Worm (Caenorhabditis elegans) whole organism, mixed stage, embryonic: Measurements from ENCODE around the gene zip-9.

Experiments used
- M03D4.4 ChIP-seq: sonication (generic microtip); optimal IDR thresholded peaks from 2 replicates; lab custom pipeline; 2017; ENCODE audit warnings: mild to moderate bottlenecking, missing genetic modification characterization, missing compliant biosample characterization
- blmp-1 ChIP-seq: fragments of 150-350 bp; optimal IDR thresholded peaks from 2 replicates; lab custom pipeline; 2014; ENCODE audit warnings: missing biosample characterization, missing genetic modification characterization
- ceh-39 ChIP-seq: fragments of 150-350 bp; optimal IDR thresholded peaks from 2 replicates; lab custom pipeline; 2014; ENCODE audit warnings: missing biosample characterization, missing genetic modification characterization
- ces-1 ChIP-seq: fragments of 150-350 bp; optimal IDR thresholded peaks from 2 replicates; lab custom pipeline; 2014; ENCODE audit warnings: missing biosample characterization, missing genetic modification reagents, missing genetic modification characterization
- elt-1 ChIP-seq: sonication (generic microtip); optimal IDR thresholded peaks from 2 replicates; lab custom pipeline; 2017; ENCODE audit warnings: missing genetic modification characterization, mild to moderate bottlenecking, missing compliant biosample characterization, antibody characterized with exemption, moderate library complexity, borderline replicate concordance; ENCODE audit not compliant: insufficient read depth
- elt-3 ChIP-seq: fragments of 150-350 bp; optimal IDR thresholded peaks from 2 replicates; lab custom pipeline; 2014; ENCODE audit warnings: missing biosample characterization, missing genetic modification characterization
- lin-13 ChIP-seq: fragments of 150-350 bp; optimal IDR thresholded peaks from 2 replicates; lab custom pipeline; 2014; ENCODE audit warnings: missing biosample characterization, missing genetic modification characterization
- lsy-2 ChIP-seq: fragments of 150-350 bp; optimal IDR thresholded peaks from 2 replicates; lab custom pipeline; 2014; ENCODE audit warnings: missing biosample characterization, missing genetic modification characterization
- nhr-12 ChIP-seq: fragments of 150-350 bp; optimal IDR thresholded peaks from 2 replicates; lab custom pipeline; 2014; ENCODE audit warnings: missing biosample characterization, missing genetic modification characterization
- pha-4 ChIP-seq: fragments of 150-350 bp; optimal IDR thresholded peaks from 2 replicates; lab custom pipeline; 2018; ENCODE audit warnings: missing biosample characterization, missing genetic modification reagents, missing genetic modification characterization
- sptf-1 ChIP-seq: sonication (generic microtip); optimal IDR thresholded peaks from 2 replicates; lab custom pipeline; 2017; ENCODE audit warnings: mild to moderate bottlenecking, missing genetic modification characterization, moderate library complexity, missing compliant biosample characterization
- unc-120 ChIP-seq: sonication (generic microtip); optimal IDR thresholded peaks from 2 replicates; lab custom pipeline; 2017; ENCODE audit warnings: missing genetic modification characterization, missing compliant biosample characterization; ENCODE audit not compliant: poor library complexity, severe bottlenecking
- unc-62 ChIP-seq: fragments of 150-350 bp; optimal IDR thresholded peaks from 2 replicates; lab custom pipeline; 2014; ENCODE audit warnings: missing biosample characterization, missing genetic modification reagents, missing genetic modification characterization

ce11 chrV:10944903-10945302 lies 2.6 kb downstream of the zip-9 start:
- TF ChIP-seq nhr-12 (tag; lab: Kevin White, UChicago) = no peak
- no peak for TF ChIP-seq pha-4 (tag; lab: Kevin White, UChicago)
- no peak for TF ChIP-seq unc-62 (GFP tag; lab: Kevin White, UChicago)
- peak; percentile 28 for TF ChIP-seq ces-1 (GFP tag; lab: Kevin White, UChicago)
- no peak for TF ChIP-seq elt-3 (tag; lab: Kevin White, UChicago)
- TF ChIP-seq sptf-1 (tag; lab: Kevin White, UChicago) = no peak
- TF ChIP-seq lsy-2 (tag; lab: Kevin White, UChicago) = no peak
- no peak for TF ChIP-seq blmp-1 (tag; lab: Kevin White, UChicago)
- no peak for TF ChIP-seq unc-120 (tag; lab: Kevin White, UChicago)
- no peak for TF ChIP-seq ceh-39 (tag; lab: Kevin White, UChicago)
- no peak for TF ChIP-seq M03D4.4 (tag; lab: Kevin White, UChicago)
- TF ChIP-seq elt-1 (tag; lab: Kevin White, UChicago) = no peak
- TF ChIP-seq lin-13 = no peak
